Fruit fly (Drosophila melanogaster) whole organism, wandering third instar larva: ENCODE data around the gene CG5274.

Experiments used
- Abd-B ChIP-seq: fragments of >200 bp; optimal IDR thresholded peaks from 2 replicates; lab custom pipeline; 2017; ENCODE audit warnings: missing biosample characterization, missing genetic modification characterization
- CG32264 ChIP-seq: fragments of 200-800 bp; sonication (Bioruptor generic); optimal IDR thresholded peaks from 2 replicates; lab custom pipeline; 2016; ENCODE audit warnings: missing biosample characterization, missing genetic modification characterization
- CG9705 ChIP-seq: fragments of 200-800 bp; sonication (Bioruptor generic); optimal IDR thresholded peaks from 2 replicates; lab custom pipeline; 2018; ENCODE audit warnings: missing biosample characterization, mild to moderate bottlenecking, missing genetic modification characterization
- CrebA ChIP-seq: fragments of 200-800 bp; sonication (Bioruptor generic); optimal IDR thresholded peaks from 2 replicates; lab custom pipeline; 2016; ENCODE audit warnings: missing biosample characterization, mild to moderate bottlenecking, missing genetic modification characterization, borderline replicate concordance
- Dfd ChIP-seq: fragments of >200 bp; optimal IDR thresholded peaks from 2 replicates; lab custom pipeline; 2017; ENCODE audit warnings: missing biosample characterization, missing genetic modification characterization
- Dif ChIP-seq: fragments of 200-275, 200-300 bp; sonication (Bioruptor generic); optimal IDR thresholded peaks from 2 replicates; lab custom pipeline; 2018; ENCODE audit warnings: missing biosample characterization, missing genetic modification characterization; ENCODE audit not compliant: partially characterized antibody
- GATAd ChIP-seq: sonication (Bioruptor generic); optimal IDR thresholded peaks from 2 replicates; lab custom pipeline; 2016; ENCODE audit warnings: missing biosample characterization, missing genetic modification characterization
- HLH106 ChIP-seq: fragments of 200-800 bp; optimal IDR thresholded peaks from 3 replicates; lab custom pipeline; 2019; ENCODE audit warnings: missing biosample characterization, mild to moderate bottlenecking, missing genetic modification characterization, moderate library complexity
- Hnf4 ChIP-seq: fragments of 200-800 bp; sonication (Bioruptor generic); optimal IDR thresholded peaks from 2 replicates; lab custom pipeline; 2016; ENCODE audit warnings: missing biosample characterization, mild to moderate bottlenecking, missing genetic modification characterization
- Hr78 ChIP-seq: fragments of >200 bp; optimal IDR thresholded peaks from 2 replicates; lab custom pipeline; 2017; ENCODE audit warnings: missing biosample characterization, missing genetic modification characterization
- Hr83 ChIP-seq: fragments of 200-300 bp; sonication (Bioruptor generic); optimal IDR thresholded peaks from 2 replicates; lab custom pipeline; 2016; ENCODE audit warnings: missing biosample characterization, mild to moderate bottlenecking, missing genetic modification characterization, moderate library complexity; ENCODE audit not compliant: poor library complexity, severe bottlenecking
- Jra ChIP-seq: sonication (Bioruptor generic); optimal IDR thresholded peaks from 2 replicates; lab custom pipeline; 2016; ENCODE audit warnings: missing biosample characterization, missing genetic modification characterization
- Mio ChIP-seq: sonication (Bioruptor generic); optimal IDR thresholded peaks from 2 replicates; lab custom pipeline; 2016; ENCODE audit warnings: missing biosample characterization, missing genetic modification characterization
- Myc ChIP-seq: fragments of >200 bp; optimal IDR thresholded peaks from 2 replicates; lab custom pipeline; 2017
- N ChIP-seq: fragments of >200 bp; optimal IDR thresholded peaks from 2 replicates; lab custom pipeline; 2018; ENCODE audit warnings: missing biosample characterization, missing external identifiers, missing genetic modification characterization
- OdsH ChIP-seq: fragments of 200-800 bp; sonication (Bioruptor generic); optimal IDR thresholded peaks from 2 replicates; lab custom pipeline; 2016; ENCODE audit warnings: missing biosample characterization, mild to moderate bottlenecking, missing genetic modification characterization
- Rel ChIP-seq, 2 experiments: fragments of 200-800 bp; sonication (Bioruptor generic) in 1 of 2; optimal IDR thresholded peaks; 2 replicates in 1 of 2; 3 replicates in 1 of 2; lab custom pipeline; 2016 to 2019; ENCODE audit warnings: mild to moderate bottlenecking in 2 of 2, missing biosample characterization in 2 of 2, missing genetic modification characterization in 2 of 2, moderate library complexity in 1 of 2
- Sp1 ChIP-seq: fragments of 200-800 bp; sonication (Bioruptor generic); optimal IDR thresholded peaks from 3 replicates; lab custom pipeline; 2019; ENCODE audit warnings: missing biosample characterization, mild to moderate bottlenecking, missing genetic modification characterization, moderate library complexity
- Vsx2 ChIP-seq: fragments of 200-300, 225-300 bp; sonication (Bioruptor generic); optimal IDR thresholded peaks from 2 replicates; lab custom pipeline; 2018; ENCODE audit warnings: missing biosample characterization, missing genetic modification characterization; ENCODE audit not compliant: partially characterized antibody
- br ChIP-seq: fragments of 200-800 bp; sonication (Bioruptor generic); optimal IDR thresholded peaks from 2 replicates; lab custom pipeline; 2016; ENCODE audit warnings: missing biosample characterization, missing genetic modification characterization
- brk ChIP-seq: fragments of 200-800 bp; sonication (Bioruptor generic); optimal IDR thresholded peaks from 2 replicates; lab custom pipeline; 2016; ENCODE audit warnings: missing biosample characterization, mild to moderate bottlenecking, missing genetic modification characterization
- dl ChIP-seq, 2 experiments: fragments of 175-275, 200-275 bp in 1 of 2; fragments of 200-275 bp in 1 of 2; sonication (Bioruptor generic); optimal IDR thresholded peaks; lab custom pipeline; 2018; ENCODE audit warnings: mild to moderate bottlenecking in 2 of 2, missing biosample characterization in 2 of 2, missing genetic modification characterization in 2 of 2, moderate library complexity in 2 of 2; ENCODE audit not compliant: partially characterized antibody in 2 of 2, insufficient read depth in 1 of 2
- dmrt93B ChIP-seq: fragments of 200-800 bp; sonication (Bioruptor generic); optimal IDR thresholded peaks from 2 replicates; lab custom pipeline; 2018; ENCODE audit warnings: missing biosample characterization, mild to moderate bottlenecking, missing genetic modification characterization
- dsf ChIP-seq: sonication (Bioruptor generic); optimal IDR thresholded peaks from 2 replicates; lab custom pipeline; 2016; ENCODE audit warnings: missing biosample characterization, missing genetic modification characterization, borderline replicate concordance
- ey ChIP-seq: fragments of 200-800 bp; sonication (Bioruptor generic); optimal IDR thresholded peaks from 2 replicates; lab custom pipeline; 2016; ENCODE audit warnings: missing biosample characterization, missing genetic modification characterization
- foxo ChIP-seq, 2 experiments: fragments of 200-800 bp; sonication (Bioruptor generic); optimal IDR thresholded peaks; 2 replicates in 1 of 2; 3 replicates in 1 of 2; lab custom pipeline; 2016 to 2017; ENCODE audit warnings: missing biosample characterization in 2 of 2, missing genetic modification characterization in 2 of 2
- fru ChIP-seq: fragments of 200-800 bp; sonication (Bioruptor generic); optimal IDR thresholded peaks from 3 replicates; lab custom pipeline; 2016; ENCODE audit warnings: missing biosample characterization, mild to moderate bottlenecking, missing genetic modification characterization
- h ChIP-seq: fragments of 200-800 bp; sonication (Bioruptor generic); optimal IDR thresholded peaks from 3 replicates; lab custom pipeline; 2016; ENCODE audit warnings: missing biosample characterization, mild to moderate bottlenecking, missing genetic modification characterization
- jim ChIP-seq: fragments of 175-275, 200-325 bp; sonication (Bioruptor generic); optimal IDR thresholded peaks from 2 replicates; lab custom pipeline; 2016; ENCODE audit warnings: missing biosample characterization, mild to moderate bottlenecking, missing genetic modification characterization
- lola ChIP-seq: fragments of >200 bp; optimal IDR thresholded peaks from 2 replicates; lab custom pipeline; 2017; ENCODE audit warnings: missing biosample characterization, missing genetic modification characterization
- pan ChIP-seq: fragments of >200 bp; optimal IDR thresholded peaks from 2 replicates; lab custom pipeline; 2017
- psq ChIP-seq: fragments of 200-800 bp; sonication (Bioruptor generic); optimal IDR thresholded peaks from 3 replicates; lab custom pipeline; 2017; ENCODE audit warnings: missing biosample characterization, mild to moderate bottlenecking, missing genetic modification characterization, moderate library complexity
- rgr ChIP-seq: fragments of 200-800 bp; sonication (Bioruptor generic); optimal IDR thresholded peaks from 3 replicates; lab custom pipeline; 2016; ENCODE audit warnings: missing biosample characterization, mild to moderate bottlenecking, missing genetic modification characterization
- sage ChIP-seq: fragments of 200-800 bp; sonication (Bioruptor generic); optimal IDR thresholded peaks from 2 replicates; lab custom pipeline; 2016; ENCODE audit warnings: missing biosample characterization, mild to moderate bottlenecking, missing genetic modification characterization
- sv ChIP-seq: fragments of 200-800 bp; sonication (Bioruptor generic); optimal IDR thresholded peaks from 3 replicates; lab custom pipeline; 2016; ENCODE audit warnings: missing biosample characterization, missing genetic modification characterization
- tai ChIP-seq: sonication (Bioruptor generic); optimal IDR thresholded peaks from 2 replicates; lab custom pipeline; 2016; ENCODE audit warnings: missing biosample characterization, missing genetic modification characterization
- usp ChIP-seq: fragments of >200 bp; optimal IDR thresholded peaks from 2 replicates; lab custom pipeline; 2017; ENCODE audit warnings: missing biosample characterization, missing genetic modification characterization
- woc ChIP-seq: sonication (Bioruptor generic); optimal IDR thresholded peaks from 2 replicates; lab custom pipeline; 2016; ENCODE audit warnings: missing biosample characterization, mild to moderate bottlenecking, missing genetic modification characterization

The CG5274 gene

dm6 chr3L:20447337-20447736 is 19.9 kb upstream of the CG5274 start:
- TF ChIP-seq ey (GFP tag; lab: Kevin White, UChicago) = peak; percentile 25
- no peak for TF ChIP-seq dmrt93B

dm6 chr3L:20446030-20446429 is 18.6 kb upstream of the CG5274 start:
- TF ChIP-seq Rel (GFP tag; optimal IDR thresholded peaks at IDR 0.05; lab: Kevin White, UChicago) (no peak), Rel (tag; optimal IDR thresholded peaks at IDR 0.05; lab: Kevin White, UChicago) (peak; percentile 48), dmrt93B (no peak), GATAd (GFP tag; lab: Kevin White, UChicago) (no peak), Abd-B (GFP tag; lab: Kevin White, UChicago) (no peak), rgr (GFP tag; lab: Kevin White, UChicago) (no peak), fru (no peak), Mio (no peak)

dm6 chr3L:20444815-20445519 is 17.5 kb upstream of the CG5274 start:
- TF ChIP-seq GATAd (GFP tag; lab: Kevin White, UChicago) (peak; percentile 59), Mio (no peak), Rel (GFP tag; optimal IDR thresholded peaks at IDR 0.05; lab: Kevin White, UChicago) (peak; percentile 75), Rel (tag; optimal IDR thresholded peaks at IDR 0.05; lab: Kevin White, UChicago) (peak; percentile 80), usp (GFP tag; lab: Kevin White, UChicago) (no peak), br (GFP tag; lab: Kevin White, UChicago) (peak; percentile 82), jim (GFP tag; lab: Kevin White, UChicago) (no peak), Abd-B (GFP tag; lab: Kevin White, UChicago) (no peak), ey (GFP tag; lab: Kevin White, UChicago) (peak; percentile 80), psq (GFP tag; lab: Kevin White, UChicago) (peak; percentile 88), Dfd (GFP tag; lab: Kevin White, UChicago) (no peak), dmrt93B (peak; percentile 73), Hr78 (no peak), rgr (GFP tag; lab: Kevin White, UChicago) (peak; percentile 96), woc (peak; percentile 54), h (peak; percentile 95), Myc (lab: Kevin White, UChicago) (no peak), tai (GFP tag; lab: Kevin White, UChicago) (peak; percentile 65), Hnf4 (GFP tag; lab: Kevin White, UChicago) (peak; percentile 87), lola (GFP tag; lab: Kevin White, UChicago) (no peak), fru (peak; percentile 90), brk (GFP tag; lab: Kevin White, UChicago) (peak; percentile 92), pan (lab: Kevin White, UChicago) (no peak), Vsx2 (GFP tag; lab: Kevin White, UChicago) (no peak), sage (GFP tag; lab: Kevin White, UChicago) (peak; percentile 86), Sp1 (GFP tag; lab: Kevin White, UChicago) (peak; percentile 78), CG32264 (GFP tag; lab: Kevin White, UChicago) (peak; percentile 61), foxo (GFP tag; optimal IDR thresholded peaks at IDR 0.05; lab: Kevin White, UChicago) (peak in 1 of 2 experiments; percentile 95), Jra (GFP tag; lab: Kevin White, UChicago) (peak; percentile 73), CG9705 (GFP tag; lab: Kevin White, UChicago) (no peak), dsf (GFP tag; lab: Kevin White, UChicago) (no peak), Hr83 (peak; percentile 84), OdsH (GFP tag; lab: Kevin White, UChicago) (peak; percentile 92), CrebA (GFP tag; lab: Kevin White, UChicago) (no peak), HLH106 (tag; lab: Kevin White, UChicago) (peak; percentile 84), dl (GFP tag; optimal IDR thresholded peaks at IDR 0.05; lab: Kevin White, UChicago; ENCODE audit: insufficient read depth in 1 of 2, partially characterized antibody in 2 of 2) (no peak), sv (GFP tag; lab: Kevin White, UChicago) (peak; percentile 73), Dif (GFP tag; lab: Kevin White, UChicago) (no peak), N (no peak)
